Fruit fly (Drosophila melanogaster) whole organism, embryonic: ENCODE data around the gene CG43880.

Source experiments
- Asciz ChIP-seq: fragments of 200-800 bp; sonication (Bioruptor generic); optimal IDR thresholded peaks from 2 replicates; lab custom pipeline; 2017; ENCODE audit warnings: missing biosample characterization, mild to moderate bottlenecking, missing genetic modification characterization, missing genetic modification reagents
- CG10462 ChIP-seq: fragments of 200-800 bp; sonication (Bioruptor generic); optimal IDR thresholded peaks from 2 replicates; lab custom pipeline; 2016; ENCODE audit warnings: missing biosample characterization, missing genetic modification characterization
- CG10959 ChIP-seq: fragments of 200-800 bp; sonication (Bioruptor generic); IDR thresholded peaks from 2 replicates; pipeline ENCODE4 v1.3.6; 2022; ENCODE audit warnings: missing biosample characterization, missing genetic modification characterization
- CG11398 ChIP-seq: fragments of 200-800 bp; sonication (Bioruptor generic); optimal IDR thresholded peaks from 2 replicates; lab custom pipeline; 2016; ENCODE audit warnings: missing biosample characterization, missing genetic modification characterization
- CG11456 ChIP-seq: fragments of 200-800 bp; sonication (Bioruptor generic); IDR thresholded peaks from 3 replicates; pipeline ENCODE4 v1.3.6; 2022; ENCODE audit warnings: missing biosample characterization, missing genetic modification characterization
- CG11504 ChIP-seq: fragments of 200-800 bp; sonication (Bioruptor generic); optimal IDR thresholded peaks from 3 replicates; lab custom pipeline; 2019; ENCODE audit warnings: missing biosample characterization, mild to moderate bottlenecking, missing genetic modification characterization, moderate library complexity
- CG12299 ChIP-seq: fragments of 200-800 bp; sonication (Bioruptor generic); optimal IDR thresholded peaks from 2 replicates; lab custom pipeline; 2018; ENCODE audit warnings: missing biosample characterization, mild to moderate bottlenecking, missing genetic modification characterization
- CG13624 ChIP-seq: fragments of 200-800 bp; sonication (Bioruptor generic); optimal IDR thresholded peaks from 2 replicates; lab custom pipeline; 2016; ENCODE audit warnings: missing biosample characterization, missing genetic modification characterization
- CG13775 ChIP-seq: fragments of 200-800 bp; sonication (Bioruptor generic); optimal IDR thresholded peaks from 3 replicates; lab custom pipeline; 2017; ENCODE audit warnings: missing biosample characterization, mild to moderate bottlenecking, missing genetic modification characterization
- CG13894 ChIP-seq: fragments of 200-800 bp; sonication (Bioruptor generic); optimal IDR thresholded peaks from 3 replicates; lab custom pipeline; 2018; ENCODE audit warnings: missing biosample characterization, mild to moderate bottlenecking, missing genetic modification characterization, moderate library complexity
- CG15269 ChIP-seq: fragments of 200-800 bp; sonication (Bioruptor generic); optimal IDR thresholded peaks from 2 replicates; lab custom pipeline; 2018; ENCODE audit warnings: missing biosample characterization, mild to moderate bottlenecking, missing genetic modification characterization, moderate library complexity
- CG17328 ChIP-seq: fragments of 200-800 bp; sonication (Bioruptor generic); IDR thresholded peaks from 2 replicates; pipeline ENCODE4 v1.3.6; 2022; ENCODE audit warnings: missing biosample characterization, missing genetic modification characterization
- CG2199 ChIP-seq: fragments of 200-800 bp; sonication (Bioruptor generic); IDR thresholded peaks from 3 replicates; pipeline ENCODE4 v1.3.6; 2022; ENCODE audit warnings: missing biosample characterization, missing genetic modification characterization
- CG30403 ChIP-seq: fragments of 200-800 bp; sonication (Bioruptor generic); optimal IDR thresholded peaks from 3 replicates; lab custom pipeline; 2016; ENCODE audit warnings: missing biosample characterization, missing genetic modification characterization
- CG32767 ChIP-seq: fragments of 200-800 bp; sonication (Bioruptor generic); IDR thresholded peaks from 2 replicates; pipeline ENCODE4 v1.3.6; 2022; ENCODE audit warnings: missing biosample characterization, missing genetic modification characterization
- CG4617 ChIP-seq: fragments of 200-800 bp; sonication (Bioruptor generic); optimal IDR thresholded peaks from 3 replicates; lab custom pipeline; 2016; ENCODE audit warnings: missing biosample characterization, missing genetic modification characterization, borderline replicate concordance
- CG4820 ChIP-seq: fragments of 200-800 bp; sonication (Bioruptor generic); optimal IDR thresholded peaks from 3 replicates; lab custom pipeline; 2016; ENCODE audit warnings: missing biosample characterization, missing genetic modification characterization
- CG5180 ChIP-seq: fragments of 200-800 bp; sonication (Bioruptor generic); optimal IDR thresholded peaks from 3 replicates; lab custom pipeline; 2017; ENCODE audit warnings: missing biosample characterization, missing genetic modification characterization, mild to moderate bottlenecking, moderate library complexity, missing genetic modification reagents
- CG6254 ChIP-seq: fragments of 200-800 bp; sonication (Bioruptor generic); optimal IDR thresholded peaks from 3 replicates; lab custom pipeline; 2017; ENCODE audit warnings: mild to moderate bottlenecking, missing biosample characterization, missing genetic modification reagents, missing genetic modification characterization
- CG7372 ChIP-seq: fragments of 200-800 bp; sonication (Bioruptor generic); IDR thresholded peaks from 2 replicates; pipeline ENCODE4 v1.3.6; 2022; ENCODE audit warnings: missing biosample characterization, missing genetic modification characterization
- CG7556 ChIP-seq: fragments of 200-800 bp; sonication (Bioruptor generic); optimal IDR thresholded peaks from 2 replicates; lab custom pipeline; 2017; ENCODE audit warnings: missing biosample characterization, mild to moderate bottlenecking, missing genetic modification characterization
- CG9437 ChIP-seq: fragments of 200-800 bp; sonication (Bioruptor generic); optimal IDR thresholded peaks from 2 replicates; lab custom pipeline; 2018; ENCODE audit warnings: missing biosample characterization, mild to moderate bottlenecking, missing genetic modification characterization
- CG9609 ChIP-seq: fragments of 200-800 bp; sonication (Bioruptor generic); optimal IDR thresholded peaks from 3 replicates; lab custom pipeline; 2016; ENCODE audit warnings: missing biosample characterization, missing genetic modification characterization
- Dek ChIP-seq: fragments of 200-800 bp; sonication (Bioruptor generic); optimal IDR thresholded peaks from 3 replicates; lab custom pipeline; 2019; ENCODE audit warnings: missing biosample characterization, mild to moderate bottlenecking, missing genetic modification characterization, moderate library complexity
- Dip3 ChIP-seq: fragments of 200-800 bp; sonication (Bioruptor generic); optimal IDR thresholded peaks from 3 replicates; lab custom pipeline; 2016; ENCODE audit warnings: missing biosample characterization, missing genetic modification characterization
- HLH4C ChIP-seq: fragments of 200-800 bp; sonication (Bioruptor generic); IDR thresholded peaks from 3 replicates; pipeline ENCODE4 v1.3.6; 2022; ENCODE audit warnings: missing biosample characterization, missing genetic modification characterization; ENCODE audit not compliant: partially characterized antibody
- MBD-R2 ChIP-seq: fragments of 200-800 bp; sonication (Bioruptor generic); IDR thresholded peaks from 2 replicates; pipeline ENCODE4 v1.3.6; 2022; ENCODE audit warnings: missing biosample characterization, missing genetic modification characterization
- Neu2 ChIP-seq: fragments of 200-800 bp; sonication (Bioruptor generic); optimal IDR thresholded peaks from 3 replicates; lab custom pipeline; 2016; ENCODE audit warnings: missing biosample characterization, missing genetic modification characterization, borderline replicate concordance
- Opbp ChIP-seq: fragments of 200-800 bp; sonication (Bioruptor generic); IDR thresholded peaks from 3 replicates; pipeline ENCODE4 v1.3.6; 2022; ENCODE audit warnings: missing biosample characterization, missing genetic modification characterization; ENCODE audit not compliant: partially characterized antibody
- Ravus ChIP-seq: fragments of 200-800 bp; sonication (Bioruptor generic); IDR thresholded peaks from 2 replicates; pipeline ENCODE4 v1.3.6; 2022; ENCODE audit warnings: missing biosample characterization, missing genetic modification characterization
- aop ChIP-seq: fragments of 200-800 bp; sonication (Bioruptor generic); IDR thresholded peaks from 2 replicates; pipeline ENCODE4 v1.3.6; 2022; ENCODE audit warnings: missing biosample characterization, missing genetic modification characterization
- ap ChIP-seq: fragments of 200-800 bp; sonication (Bioruptor generic); IDR thresholded peaks from 2 replicates; pipeline ENCODE4 v1.3.6; 2022; ENCODE audit warnings: missing biosample characterization, missing genetic modification characterization
- cad ChIP-seq: fragments of >200 bp; optimal IDR thresholded peaks from 2 replicates; lab custom pipeline; 2017; ENCODE audit warnings: missing biosample characterization, missing genetic modification characterization
- cg ChIP-seq: fragments of 200-800 bp; sonication (Bioruptor generic); optimal IDR thresholded peaks from 3 replicates; lab custom pipeline; 2019; ENCODE audit warnings: missing biosample characterization, mild to moderate bottlenecking, missing genetic modification characterization, moderate library complexity
- cwo ChIP-seq: fragments of 200-800 bp; sonication (Bioruptor generic); optimal IDR thresholded peaks from 3 replicates; lab custom pipeline; 2017; ENCODE audit warnings: missing biosample characterization, missing genetic modification characterization, mild to moderate bottlenecking, moderate library complexity, missing genetic modification reagents
- dpn ChIP-seq, 2 experiments: fragments of 200-800 bp; sonication (Bioruptor generic); optimal IDR thresholded peaks; 3 replicates each; lab custom pipeline; 2016; ENCODE audit warnings: missing biosample characterization in 2 of 2, missing genetic modification characterization in 2 of 2
- dysf ChIP-seq: fragments of 200-800 bp; sonication (Bioruptor generic); IDR thresholded peaks from 3 replicates; pipeline ENCODE4 v1.3.6; 2022; ENCODE audit warnings: missing biosample characterization, missing genetic modification characterization
- fd3F ChIP-seq: fragments of 200-800 bp; sonication (Bioruptor generic); optimal IDR thresholded peaks from 2 replicates; lab custom pipeline; 2018; ENCODE audit warnings: missing biosample characterization, mild to moderate bottlenecking, missing genetic modification characterization, moderate library complexity
- fd96Cb ChIP-seq: fragments of 200-800 bp; sonication (Bioruptor generic); optimal IDR thresholded peaks from 2 replicates; lab custom pipeline; 2018; ENCODE audit warnings: missing biosample characterization, mild to moderate bottlenecking, missing genetic modification characterization, moderate library complexity
- gro ChIP-seq: fragments of 200-800 bp; sonication (Bioruptor generic); optimal IDR thresholded peaks from 2 replicates; lab custom pipeline; 2016; ENCODE audit warnings: missing biosample characterization, missing genetic modification characterization
- gt ChIP-seq: fragments of 200-800 bp; sonication (Bioruptor generic); IDR thresholded peaks from 2 replicates; pipeline ENCODE4 v1.3.6; 2022; ENCODE audit warnings: missing biosample characterization, missing genetic modification characterization
- ham ChIP-seq: fragments of 200-800 bp; sonication (Bioruptor generic); IDR thresholded peaks from 2 replicates; pipeline ENCODE4 v1.3.6; 2022; ENCODE audit warnings: missing biosample characterization, missing genetic modification characterization
- lola ChIP-seq, 3 experiments: fragments of >200 bp in 2 of 3; fragments of 200-800 bp in 1 of 3; sonication (Bioruptor generic) in 1 of 3; optimal IDR thresholded peaks; 2 replicates each; lab custom pipeline; 2017 to 2019; ENCODE audit warnings: missing biosample characterization in 3 of 3, missing genetic modification characterization in 3 of 3, mild to moderate bottlenecking in 1 of 3, moderate library complexity in 1 of 3
- phol ChIP-seq: fragments of 200-800 bp; sonication (Bioruptor generic); optimal IDR thresholded peaks from 3 replicates; lab custom pipeline; 2018; ENCODE audit warnings: missing biosample characterization, mild to moderate bottlenecking, missing genetic modification characterization, moderate library complexity
- sug ChIP-seq: fragments of 200-800 bp; optimal IDR thresholded peaks from 2 replicates; lab custom pipeline; 2019; ENCODE audit warnings: missing biosample characterization, mild to moderate bottlenecking, missing genetic modification characterization, moderate library complexity
- tin ChIP-seq: fragments of 200-800 bp; sonication (Bioruptor generic); optimal IDR thresholded peaks from 3 replicates; lab custom pipeline; 2016; ENCODE audit warnings: missing biosample characterization, missing genetic modification characterization
- trem ChIP-seq: fragments of 200-800 bp; optimal IDR thresholded peaks from 3 replicates; lab custom pipeline; 2019; ENCODE audit warnings: missing biosample characterization, mild to moderate bottlenecking, missing genetic modification characterization, moderate library complexity
- unpg ChIP-seq: fragments of 200-800 bp; sonication (Bioruptor generic); optimal IDR thresholded peaks from 3 replicates; lab custom pipeline; 2018; ENCODE audit warnings: missing biosample characterization, mild to moderate bottlenecking, missing genetic modification characterization, moderate library complexity

The CG43880 gene

DNA sequence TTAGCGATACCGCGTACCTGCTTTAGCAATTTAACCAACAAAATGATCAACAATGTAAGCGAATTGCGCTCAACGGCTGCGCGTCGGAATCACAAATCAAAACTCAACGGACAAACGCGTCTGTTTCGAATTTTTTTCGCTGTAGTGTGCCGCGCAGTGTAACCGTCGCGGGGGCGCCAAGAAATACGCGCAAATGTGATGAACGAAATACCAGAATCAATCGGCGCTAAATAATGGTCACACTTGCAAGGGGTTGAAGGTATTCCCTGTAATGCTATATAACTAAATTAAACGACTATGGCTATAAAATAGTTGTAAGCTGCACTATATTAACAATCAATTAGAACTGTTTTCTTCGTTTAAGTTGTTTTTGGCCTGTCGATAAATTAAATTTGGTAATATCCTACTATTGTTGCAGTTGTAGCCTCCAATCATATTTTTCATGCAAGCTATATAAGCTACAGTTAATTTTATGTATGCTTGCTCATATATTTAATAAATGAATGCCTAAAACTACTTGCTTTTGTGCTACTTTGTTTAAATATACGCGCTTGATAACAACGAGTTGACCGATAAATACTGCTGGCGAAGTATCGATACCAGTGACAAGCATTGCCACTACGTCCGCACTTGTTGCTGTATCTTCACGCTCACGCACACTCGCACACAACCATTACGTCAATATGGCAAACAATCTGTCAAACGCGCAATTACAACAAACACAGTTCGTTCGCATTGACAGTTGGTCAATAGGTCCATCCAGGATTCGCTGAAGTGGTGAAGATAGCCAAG is 34.2 kb downstream of the CG43880 start, which contains the start of the genes pbl and CG8281 (continued):
- peak; percentile 38 for TF ChIP-seq CG13624
- TF ChIP-seq fd3F (GFP tag; lab: Kevin White, UChicago), result peak; percentile 47
- TF ChIP-seq CG11456 (GFP tag; lab: Robert Waterston, UW), result 0 out of 3 replicates have a peak, but pooled peaks have one; percentile 28
- TF ChIP-seq CG12299 (tag; lab: Kevin White, UChicago), result peak; percentile 25
- peak; percentile 43 for TF ChIP-seq unpg (GFP tag; lab: Kevin White, UChicago)
- peak in 1 of 3 experiments; percentile 37 for TF ChIP-seq lola (GFP tag; optimal IDR thresholded peaks at IDR 0.05; lab: Kevin White, UChicago)
- TF ChIP-seq cad (GFP tag; lab: Kevin White, UChicago), result no peak
- peak; percentile 15 for TF ChIP-seq CG4820 (GFP tag; lab: Kevin White, UChicago)
- TF ChIP-seq CG15269 (tag; lab: Kevin White, UChicago), result peak; percentile 59
- TF ChIP-seq gt (GFP tag; lab: Robert Waterston, UW), result 0 out of 2 replicates have a peak, but pooled peaks have one; percentile 35
- peak; percentile 48 for TF ChIP-seq fd96Cb (tag; lab: Kevin White, UChicago)
- no peak for TF ChIP-seq CG32767
- TF ChIP-seq trem (tag; lab: Kevin White, UChicago), result peak; percentile 47
- TF ChIP-seq Asciz, result no peak
- TF ChIP-seq Ravus, result no peak
- TF ChIP-seq Neu2 (GFP tag; lab: Kevin White, UChicago), result peak; percentile 61
- peak; percentile 73 for TF ChIP-seq CG9437 (GFP tag; lab: Kevin White, UChicago)
- TF ChIP-seq CG17328 (GFP tag; lab: Robert Waterston, UW), result no peak
- 0 out of 3 replicates have a peak, but pooled peaks have one; percentile 65 for TF ChIP-seq CG2199 (GFP tag; lab: Robert Waterston, UW)
- peak; percentile 72 for TF ChIP-seq Opbp
- peak; percentile 33 for TF ChIP-seq CG7556
- peak; percentile 54 for TF ChIP-seq CG13894
- TF ChIP-seq HLH4C (GFP tag; lab: Robert Waterston, UW), result peak; percentile 66
- peak; percentile 90 for TF ChIP-seq cg (GFP tag; lab: Kevin White, UChicago)
- no peak for TF ChIP-seq CG11398
- TF ChIP-seq CG6254, result no peak
- peak; percentile 56 for TF ChIP-seq phol (tag; lab: Kevin White, UChicago)
- TF ChIP-seq cwo (GFP tag; lab: Kevin White, UChicago), result peak; percentile 23
- TF ChIP-seq CG10462, result no peak
- TF ChIP-seq CG30403, result peak; percentile 49
- TF ChIP-seq tin (GFP tag; lab: Kevin White, UChicago), result peak; percentile 66
- TF ChIP-seq dpn (GFP tag; optimal IDR thresholded peaks at IDR 0.05; lab: Kevin White, UChicago), result peak in 1 of 2 experiments; percentile 19
- TF ChIP-seq CG10959 (GFP tag; lab: Robert Waterston, UW), result peak; percentile 38; the same call in 1 of the 2 replicates
- TF ChIP-seq CG11504, result peak; percentile 64
- peak; percentile 44 for TF ChIP-seq sug
- no peak for TF ChIP-seq ap (GFP tag; lab: Robert Waterston, UW)
- TF ChIP-seq Dip3 (GFP tag; lab: Kevin White, UChicago), result peak; percentile 9
- peak; percentile 56 for TF ChIP-seq CG9609 (GFP tag; lab: Kevin White, UChicago)
- peak; percentile 74 for TF ChIP-seq gro (GFP tag; lab: Kevin White, UChicago)
- no peak for TF ChIP-seq CG7372 (GFP tag; lab: Robert Waterston, UW)
- no peak for TF ChIP-seq aop (GFP tag; lab: Robert Waterston, UW)
- peak; percentile 58 for TF ChIP-seq MBD-R2 (GFP tag; lab: Robert Waterston, UW)
- TF ChIP-seq dysf (GFP tag; lab: Robert Waterston, UW), result peak; percentile 48; the same call in 1 of the 3 replicates
- TF ChIP-seq ham (GFP tag; lab: Robert Waterston, UW), result no peak
- TF ChIP-seq CG13775 (GFP tag; lab: Kevin White, UChicago), result peak; percentile 71
- TF ChIP-seq CG5180 (GFP tag; lab: Kevin White, UChicago), result no peak
- peak; percentile 27 for TF ChIP-seq Dek
- peak; percentile 47 for TF ChIP-seq CG4617 (GFP tag; lab: Kevin White, UChicago)
